Worm (Caenorhabditis elegans): ENCODE results near the gene W01H2.2.

DNA sequence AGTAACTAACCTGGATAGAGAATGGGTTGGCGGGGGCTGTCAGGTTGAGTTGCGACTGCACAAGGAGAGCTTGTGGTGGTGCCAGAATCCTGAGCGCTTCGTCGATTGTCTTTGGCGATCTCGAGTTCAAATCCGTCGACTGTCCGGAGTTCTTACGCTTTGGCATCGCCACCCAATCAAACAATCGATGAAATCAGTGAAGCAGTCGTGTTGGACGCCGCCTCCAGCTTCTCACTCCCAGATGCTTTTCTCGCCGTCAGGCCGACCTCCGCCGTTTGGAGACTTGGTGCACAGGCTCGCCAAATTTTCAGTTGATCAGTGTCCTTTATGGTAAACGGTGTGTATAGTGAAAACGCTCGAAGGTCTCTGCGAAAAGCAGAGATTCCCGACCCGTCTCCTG is 1.4 kb downstream of the W01H2.2 start, which contains the start of the genes F20B6.10 and hpk-1:
- TF ChIP-seq ceh-36 (tag; optimal IDR thresholded peaks at IDR 0.05) (no peak), hmg-4 (GFP tag; optimal IDR thresholded peaks at IDR 0.05) (no peak), ama-1 (optimal IDR thresholded peaks at IDR 0.05) (no peak), B0310.2 (tag; optimal IDR thresholded peaks at IDR 0.05) (no peak), scrt-1 (GFP tag; IDR thresholded peaks at IDR 0.05) (no peak), F13C5.2 (tag; optimal IDR thresholded peaks at IDR 0.05) (no peak)

All from whole organism, early embryonic.